Fruit fly (Drosophila melanogaster) whole organism, prepupa: ENCODE data around the gene GramD1B.

ENCODE experiments used
- Blimp-1 ChIP-seq: fragments of 200-800 bp; sonication (Bioruptor generic); optimal IDR thresholded peaks from 3 replicates; lab custom pipeline; 2017; ENCODE audit warnings: missing biosample characterization, missing genetic modification characterization, mild to moderate bottlenecking, moderate library complexity, missing genetic modification reagents
- CG10631 ChIP-seq: fragments of 200-800 bp; sonication (Bioruptor generic); optimal IDR thresholded peaks from 2 replicates; lab custom pipeline; 2016; ENCODE audit warnings: missing biosample characterization, missing genetic modification characterization
- CG10669 ChIP-seq: fragments of 200-800 bp; sonication (Bioruptor generic); optimal IDR thresholded peaks from 3 replicates; lab custom pipeline; 2018; ENCODE audit warnings: missing biosample characterization, mild to moderate bottlenecking, missing genetic modification characterization, moderate library complexity
- CG11294 ChIP-seq: fragments of 200-800 bp; sonication (Bioruptor generic); IDR thresholded peaks from 2 replicates; pipeline ENCODE4 v1.3.6; 2022; ENCODE audit warnings: missing biosample characterization, missing genetic modification characterization
- CG1621 ChIP-seq: fragments of 200-800 bp; sonication (Bioruptor generic); optimal IDR thresholded peaks from 3 replicates; lab custom pipeline; 2018; ENCODE audit warnings: missing biosample characterization, mild to moderate bottlenecking, missing genetic modification characterization
- CG16779 ChIP-seq: fragments of 200-800 bp; sonication (Bioruptor generic); optimal IDR thresholded peaks from 3 replicates; lab custom pipeline; 2017; ENCODE audit warnings: missing biosample characterization, mild to moderate bottlenecking, missing genetic modification characterization
- CG3032 ChIP-seq: fragments of 200-800 bp; optimal IDR thresholded peaks from 2 replicates; lab custom pipeline; 2019; ENCODE audit warnings: missing biosample characterization, mild to moderate bottlenecking, missing genetic modification characterization, moderate library complexity
- CG31627 ChIP-seq: fragments of 200-800 bp; sonication (Bioruptor generic); optimal IDR thresholded peaks from 3 replicates; lab custom pipeline; 2016; ENCODE audit warnings: missing biosample characterization, missing genetic modification characterization
- CG32006 ChIP-seq: fragments of 200-800 bp; sonication (Bioruptor generic); optimal IDR thresholded peaks from 3 replicates; lab custom pipeline; 2017; ENCODE audit warnings: missing biosample characterization, mild to moderate bottlenecking, missing genetic modification characterization
- CG4318 ChIP-seq: fragments of 200-800 bp; sonication (Bioruptor generic); optimal IDR thresholded peaks from 3 replicates; lab custom pipeline; 2017; ENCODE audit warnings: missing biosample characterization, mild to moderate bottlenecking, missing genetic modification characterization
- CG6276 ChIP-seq: fragments of 200-800 bp; sonication (Bioruptor generic); optimal IDR thresholded peaks from 2 replicates; lab custom pipeline; 2017; ENCODE audit warnings: missing biosample characterization, mild to moderate bottlenecking, missing genetic modification characterization
- CG6808 ChIP-seq: fragments of 200-800 bp; sonication (Bioruptor generic); optimal IDR thresholded peaks from 3 replicates; lab custom pipeline; 2017; ENCODE audit warnings: missing biosample characterization, missing genetic modification characterization, mild to moderate bottlenecking, moderate library complexity, missing genetic modification reagents
- CG8119 ChIP-seq: fragments of 200-800 bp; sonication (Bioruptor generic); IDR thresholded peaks from 3 replicates; pipeline ENCODE4 v1.3.6; 2022; ENCODE audit warnings: missing biosample characterization, missing genetic modification characterization
- CG8632 ChIP-seq: fragments of 200-800 bp; sonication (Bioruptor generic); optimal IDR thresholded peaks from 3 replicates; lab custom pipeline; 2016; ENCODE audit warnings: missing biosample characterization, missing genetic modification characterization
- Eip75B ChIP-seq: fragments of 200-800 bp; sonication (Bioruptor generic); optimal IDR thresholded peaks from 3 replicates; lab custom pipeline; 2016; ENCODE audit warnings: missing biosample characterization, missing genetic modification characterization
- Eip78C ChIP-seq: fragments of 200-800 bp; sonication (Bioruptor generic); peaks from one replicate; lab custom pipeline; 2016; ENCODE audit warnings: missing biosample characterization, missing genetic modification characterization
- Eip93F ChIP-seq: fragments of 200-800 bp; sonication (Bioruptor generic); optimal IDR thresholded peaks from 2 replicates; lab custom pipeline; 2016; ENCODE audit warnings: missing biosample characterization, mild to moderate bottlenecking, missing genetic modification characterization
- Ets21C ChIP-seq: fragments of 200-800 bp; sonication (Bioruptor generic); optimal IDR thresholded peaks from 3 replicates; lab custom pipeline; 2016; ENCODE audit warnings: missing biosample characterization, missing genetic modification characterization
- Ets96B ChIP-seq: fragments of 200-800 bp; optimal IDR thresholded peaks from 2 replicates; lab custom pipeline; 2019; ENCODE audit warnings: missing biosample characterization, mild to moderate bottlenecking, missing genetic modification characterization, moderate library complexity
- Hr38 ChIP-seq: sonication (Bioruptor generic); optimal IDR thresholded peaks from 2 replicates; lab custom pipeline; 2016; ENCODE audit warnings: missing biosample characterization, missing genetic modification characterization
- Hr39 ChIP-seq: fragments of 200-800 bp; sonication (Bioruptor generic); optimal IDR thresholded peaks from 2 replicates; lab custom pipeline; 2016; ENCODE audit warnings: missing biosample characterization, missing genetic modification characterization
- OdsH ChIP-seq: fragments of 200-800 bp; sonication (Bioruptor generic); optimal IDR thresholded peaks from 3 replicates; lab custom pipeline; 2016; ENCODE audit warnings: missing biosample characterization, missing genetic modification characterization
- Smox ChIP-seq: fragments of 200-800 bp; sonication (Bioruptor generic); optimal IDR thresholded peaks from 3 replicates; lab custom pipeline; 2016; ENCODE audit warnings: missing biosample characterization, missing genetic modification characterization
- Sox102F ChIP-seq: fragments of 200-800 bp; sonication (Bioruptor generic); optimal IDR thresholded peaks from 2 replicates; lab custom pipeline; 2016; ENCODE audit warnings: missing biosample characterization, mild to moderate bottlenecking, missing genetic modification characterization
- achi ChIP-seq: fragments of 200-800 bp; sonication (Bioruptor generic); optimal IDR thresholded peaks from 3 replicates; lab custom pipeline; 2016; ENCODE audit warnings: missing biosample characterization, missing genetic modification characterization
- acj6 ChIP-seq: fragments of 200-800 bp; sonication (Bioruptor generic); optimal IDR thresholded peaks from 3 replicates; lab custom pipeline; 2016; ENCODE audit warnings: missing biosample characterization, missing genetic modification characterization
- dac ChIP-seq: fragments of 200-800 bp; sonication (Bioruptor generic); optimal IDR thresholded peaks from 2 replicates; lab custom pipeline; 2017; ENCODE audit warnings: missing biosample characterization, mild to moderate bottlenecking, missing genetic modification characterization
- dsx ChIP-seq: fragments of 200-800 bp; optimal IDR thresholded peaks from 3 replicates; lab custom pipeline; 2019; ENCODE audit warnings: missing biosample characterization, mild to moderate bottlenecking, missing genetic modification characterization, moderate library complexity; ENCODE audit not compliant: poor library complexity, severe bottlenecking
- eg ChIP-seq: fragments of 200-800 bp; sonication (Bioruptor generic); IDR thresholded peaks from 3 replicates; pipeline ENCODE4 v1.3.6; 2022; ENCODE audit warnings: missing biosample characterization, missing genetic modification characterization
- esn ChIP-seq: fragments of 200-800 bp; sonication (Bioruptor generic); optimal IDR thresholded peaks from 2 replicates; lab custom pipeline; 2016; ENCODE audit warnings: missing biosample characterization, mild to moderate bottlenecking, missing genetic modification characterization, moderate library complexity
- fd59A ChIP-seq: fragments of 200-800 bp; sonication (Bioruptor generic); optimal IDR thresholded peaks from 2 replicates; lab custom pipeline; 2017; ENCODE audit warnings: missing biosample characterization, mild to moderate bottlenecking, missing genetic modification characterization, missing genetic modification reagents
- fkh ChIP-seq: fragments of 200-800 bp; sonication (Bioruptor generic); optimal IDR thresholded peaks from 3 replicates; lab custom pipeline; 2017; ENCODE audit warnings: missing biosample characterization, mild to moderate bottlenecking, missing genetic modification characterization, moderate library complexity
- lz ChIP-seq: fragments of 200-800 bp; sonication (Bioruptor generic); optimal IDR thresholded peaks from 3 replicates; lab custom pipeline; 2016; ENCODE audit warnings: missing biosample characterization, missing genetic modification characterization
- net ChIP-seq: fragments of 200-800 bp; sonication (Bioruptor generic); optimal IDR thresholded peaks from 3 replicates; lab custom pipeline; 2016; ENCODE audit warnings: missing biosample characterization, missing genetic modification characterization
- pdm3 ChIP-seq: fragments of 200-800 bp; sonication (Bioruptor generic); optimal IDR thresholded peaks from 3 replicates; lab custom pipeline; 2016; ENCODE audit warnings: missing biosample characterization, missing genetic modification characterization
- spab ChIP-seq: fragments of 200-800 bp; sonication (Bioruptor generic); optimal IDR thresholded peaks from 2 replicates; lab custom pipeline; 2017; ENCODE audit warnings: missing biosample characterization, mild to moderate bottlenecking, missing genetic modification characterization, missing genetic modification reagents
- ss ChIP-seq, 2 experiments: fragments of 200-800 bp; sonication (Bioruptor generic); optimal IDR thresholded peaks; 2 replicates in 1 of 2; 3 replicates in 1 of 2; lab custom pipeline; 2017 to 2018; ENCODE audit warnings: mild to moderate bottlenecking in 2 of 2, missing biosample characterization in 2 of 2, missing genetic modification characterization in 2 of 2, moderate library complexity in 1 of 2
- svp ChIP-seq: fragments of 200-800 bp; sonication (Bioruptor generic); peaks from one replicate; lab custom pipeline; 2016; ENCODE audit warnings: missing biosample characterization, missing genetic modification characterization
- topi ChIP-seq: fragments of 200-800 bp; sonication (Bioruptor generic); optimal IDR thresholded peaks from 3 replicates; lab custom pipeline; 2016; ENCODE audit warnings: missing biosample characterization, missing genetic modification characterization
- vri ChIP-seq: fragments of 200-800 bp; sonication (Bioruptor generic); optimal IDR thresholded peaks from 3 replicates; lab custom pipeline; 2016; ENCODE audit warnings: missing biosample characterization, mild to moderate bottlenecking, missing genetic modification characterization

Gene GramD1B

DNA sequence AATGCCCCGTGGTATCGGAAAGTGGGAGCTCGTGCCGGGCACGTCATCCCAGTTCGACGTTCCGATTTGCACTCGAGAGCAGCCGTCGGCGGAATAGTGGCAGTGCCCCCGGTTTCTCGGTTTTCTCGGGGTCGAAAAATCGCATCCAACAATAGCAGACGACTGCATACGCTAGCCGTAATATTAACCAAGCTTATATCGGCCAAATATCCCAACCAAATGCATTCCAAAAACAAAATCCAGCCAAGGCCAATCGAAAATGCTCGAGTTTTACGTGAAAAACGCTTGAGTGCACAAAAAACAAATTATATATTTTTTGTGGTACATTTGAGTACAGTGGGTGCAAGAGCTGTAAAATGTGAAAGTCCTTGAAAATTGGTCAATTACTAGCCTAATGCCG is 1.8 kb downstream of the GramD1B start (continued):
- TF ChIP-seq CG1621 (tag; lab: Kevin White, UChicago) (no peak), CG6808 (GFP tag; lab: Kevin White, UChicago) (no peak), Eip75B (peak; percentile 0), achi (GFP tag; lab: Kevin White, UChicago) (no peak), CG16779 (tag; lab: Kevin White, UChicago) (peak; percentile 24), dsx (no peak), CG11294 (GFP tag; lab: Robert Waterston, UW) (peak; percentile 53; the same call in 1 of the 2 replicates), lz (no peak), CG6276 (GFP tag; lab: Kevin White, UChicago) (peak; percentile 37), Eip93F (GFP tag; lab: Kevin White, UChicago) (no peak), net (GFP tag; lab: Kevin White, UChicago) (no peak), Smox (GFP tag; lab: Kevin White, UChicago) (no peak), topi (GFP tag; lab: Kevin White, UChicago) (no peak), ss (GFP tag; optimal IDR thresholded peaks at IDR 0.05; lab: Kevin White, UChicago) (no peak), CG32006 (GFP tag; lab: Kevin White, UChicago) (peak; percentile 78), CG8632 (GFP tag; lab: Kevin White, UChicago) (no peak), Sox102F (GFP tag; lab: Kevin White, UChicago) (no peak), acj6 (no peak), esn (no peak), CG3032 (tag; lab: Kevin White, UChicago) (no peak), spab (GFP tag; lab: Kevin White, UChicago) (no peak), vri (GFP tag; lab: Kevin White, UChicago) (no peak), Ets21C (GFP tag; lab: Kevin White, UChicago) (no peak), eg (GFP tag; lab: Robert Waterston, UW) (no peak; the same call in 1 of the 3 replicates), CG8119 (GFP tag; lab: Robert Waterston, UW) (peak; percentile 60; the same call in 1 of the 3 replicates), Ets96B (peak; percentile 20)

- TF ChIP-seq CG4318 (GFP tag; lab: Kevin White, UChicago) = no peak
- no peak for TF ChIP-seq pdm3 (GFP tag; lab: Kevin White, UChicago)
- TF ChIP-seq CG3032 (tag; lab: Kevin White, UChicago) = no peak
- TF ChIP-seq vri (GFP tag; lab: Kevin White, UChicago) = no peak
- TF ChIP-seq esn = no peak
- no peak for TF ChIP-seq CG6808 (GFP tag; lab: Kevin White, UChicago)
- no peak for TF ChIP-seq Ets96B
Measured at dm6 chr2L:3370920-3371319, 2.3 kb downstream of the GramD1B start.

DNA sequence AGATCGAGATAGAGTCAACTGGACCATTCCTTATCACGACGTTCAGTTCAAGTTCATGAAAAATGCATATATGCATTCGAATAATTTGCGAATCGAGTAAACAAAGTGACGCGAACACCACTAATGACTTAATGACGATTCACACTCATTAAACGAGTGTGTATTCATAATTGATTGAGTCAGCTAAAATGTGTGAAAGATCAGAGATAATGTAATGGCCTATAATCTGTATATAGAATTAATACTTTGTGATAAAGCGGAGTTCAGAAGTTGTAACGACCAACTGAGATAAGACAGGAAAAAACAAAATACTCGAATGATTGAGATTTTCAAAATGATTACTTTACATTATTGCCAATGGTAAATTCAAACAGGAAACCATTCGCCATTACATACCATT is 3.4 kb downstream of the GramD1B start:
- TF ChIP-seq svp (GFP tag; lab: Kevin White, UChicago) (peak; percentile 97), Hr38 (no peak)

dm6 chr2L:3369083-3369653 is 4.0 kb downstream of the GramD1B start:
- TF ChIP-seq Eip75B = no peak
- no peak for TF ChIP-seq achi (GFP tag; lab: Kevin White, UChicago)
- no peak for TF ChIP-seq topi (GFP tag; lab: Kevin White, UChicago)
- TF ChIP-seq CG10669 = no peak
- TF ChIP-seq dac (GFP tag; lab: Kevin White, UChicago) = no peak
- peak; percentile 17 for TF ChIP-seq vri (GFP tag; lab: Kevin White, UChicago)
- TF ChIP-seq Blimp-1 (GFP tag; lab: Kevin White, UChicago) = no peak
- TF ChIP-seq Eip78C (GFP tag; lab: Kevin White, UChicago) = no peak
- TF ChIP-seq Hr38 = no peak
- TF ChIP-seq CG10631 (GFP tag; lab: Kevin White, UChicago) = no peak
- no peak for TF ChIP-seq acj6
- TF ChIP-seq spab (GFP tag; lab: Kevin White, UChicago) = no peak
- TF ChIP-seq lz = no peak
- TF ChIP-seq Sox102F (GFP tag; lab: Kevin White, UChicago) = no peak
- no peak for TF ChIP-seq pdm3 (GFP tag; lab: Kevin White, UChicago)
- TF ChIP-seq CG32006 (GFP tag; lab: Kevin White, UChicago) = no peak
- TF ChIP-seq OdsH (GFP tag; lab: Kevin White, UChicago) = no peak
- TF ChIP-seq fd59A (GFP tag; lab: Kevin White, UChicago) = no peak
- no peak for TF ChIP-seq CG31627 (GFP tag; lab: Kevin White, UChicago)
- TF ChIP-seq fkh (GFP tag; lab: Kevin White, UChicago) = peak; percentile 17
- TF ChIP-seq svp (GFP tag; lab: Kevin White, UChicago) = peak; percentile 8
- TF ChIP-seq Hr39 = no peak
- peak; percentile 1 for TF ChIP-seq CG8632 (GFP tag; lab: Kevin White, UChicago)
- no peak for TF ChIP-seq CG11294 (GFP tag; lab: Robert Waterston, UW)
- TF ChIP-seq CG16779 (tag; lab: Kevin White, UChicago) = no peak
- no peak for TF ChIP-seq ss (GFP tag; optimal IDR thresholded peaks at IDR 0.05; lab: Kevin White, UChicago)
- TF ChIP-seq, all 60 proteins: peak for 4
